Fruit fly (Drosophila melanogaster) Kc167 (cell line): ENCODE data around the gene Osi5.

Experiments used
- Myc ChIP-seq: fragments of >200 bp; optimal IDR thresholded peaks from 2 replicates; lab custom pipeline; 2017; ENCODE audit warnings: missing external identifiers
- Sin3A ChIP-seq: fragments of >200 bp; optimal IDR thresholded peaks from 2 replicates; lab custom pipeline; 2018; ENCODE audit warnings: missing external identifiers
- h ChIP-seq: fragments of >200 bp; optimal IDR thresholded peaks from 3 replicates; lab custom pipeline; 2018; ENCODE audit warnings: missing external identifiers
- insv ChIP-seq: fragments of >200 bp; optimal IDR thresholded peaks from 3 replicates; lab custom pipeline; 2018; ENCODE audit warnings: missing external identifiers
- psq ChIP-seq: fragments of >200 bp; optimal IDR thresholded peaks from 2 replicates; lab custom pipeline; 2017; ENCODE audit warnings: missing external identifiers
- ttk ChIP-seq: sonication (Bioruptor generic); optimal IDR thresholded peaks from 2 replicates; lab custom pipeline; 2017; ENCODE audit warnings: missing external identifiers

- no peak for TF ChIP-seq psq (lab: Kevin White, UChicago)
- no peak for TF ChIP-seq Sin3A (lab: Kevin White, UChicago)
- no peak for TF ChIP-seq h (lab: Kevin White, UChicago)
- no peak for TF ChIP-seq insv (lab: Kevin White, UChicago)
- no peak for TF ChIP-seq Myc (lab: Kevin White, UChicago)
- TF ChIP-seq ttk (lab: Kevin White, UChicago), result no peak
These were observed 25.5 kb downstream of the Osi5 start for dm6 chr3R:6252809-6253208.
